Fruit fly (Drosophila melanogaster) whole organism, embryonic: ENCODE measurements around the gene Spt7.

Source experiments
- B-H2 ChIP-seq: fragments of 200-800 bp; sonication (Bioruptor generic); optimal IDR thresholded peaks from 2 replicates; lab custom pipeline; 2018; ENCODE audit warnings: missing biosample characterization, mild to moderate bottlenecking, missing genetic modification characterization
- CG10431 ChIP-seq: fragments of 200-800 bp; sonication (Bioruptor generic); optimal IDR thresholded peaks from 3 replicates; lab custom pipeline; 2018; ENCODE audit warnings: missing biosample characterization, mild to moderate bottlenecking, missing genetic modification characterization
- CG11247 ChIP-seq: fragments of 200-800 bp; sonication (Bioruptor generic); IDR thresholded peaks from 2 replicates; pipeline ENCODE4 v1.3.6; 2022; ENCODE audit warnings: missing biosample characterization, missing genetic modification characterization
- CG12744 ChIP-seq: fragments of 200-800 bp; sonication (Bioruptor generic); optimal IDR thresholded peaks from 2 replicates; lab custom pipeline; 2016; ENCODE audit warnings: missing biosample characterization, missing genetic modification characterization
- CG12942 ChIP-seq: fragments of 200-800 bp; sonication (Bioruptor generic); optimal IDR thresholded peaks from 3 replicates; lab custom pipeline; 2016; ENCODE audit warnings: missing biosample characterization, missing genetic modification characterization
- CG1603 ChIP-seq: fragments of 200-800 bp; sonication (Bioruptor generic); optimal IDR thresholded peaks from 2 replicates; lab custom pipeline; 2019; ENCODE audit warnings: missing biosample characterization, mild to moderate bottlenecking, missing genetic modification characterization, moderate library complexity
- CG17361 ChIP-seq: fragments of 200-800 bp; sonication (Bioruptor generic); IDR thresholded peaks from 3 replicates; pipeline ENCODE4 v1.3.6; 2022; ENCODE audit warnings: missing biosample characterization, missing genetic modification characterization
- CG18764 ChIP-seq: fragments of 200-800 bp; sonication (Bioruptor generic); optimal IDR thresholded peaks from 3 replicates; lab custom pipeline; 2016; ENCODE audit warnings: missing biosample characterization, missing genetic modification characterization
- CG31388 ChIP-seq: fragments of 200-800 bp; sonication (Bioruptor generic); optimal IDR thresholded peaks from 2 replicates; lab custom pipeline; 2016; ENCODE audit warnings: missing biosample characterization, missing genetic modification characterization
- CG32532 ChIP-seq: fragments of 200-800 bp; sonication (Bioruptor generic); IDR thresholded peaks from 2 replicates; pipeline ENCODE4 v1.3.6; 2022; ENCODE audit warnings: missing biosample characterization, missing genetic modification characterization
- CG3407 ChIP-seq: fragments of 200-800 bp; sonication (Bioruptor generic); optimal IDR thresholded peaks from 2 replicates; lab custom pipeline; 2018; ENCODE audit warnings: missing biosample characterization, mild to moderate bottlenecking, missing genetic modification characterization
- CG4730 ChIP-seq: fragments of 200-800 bp; sonication (Bioruptor generic); IDR thresholded peaks from 2 replicates; pipeline ENCODE4 v1.3.6; 2022; ENCODE audit warnings: missing biosample characterization, missing genetic modification characterization
- CG5180 ChIP-seq: fragments of 200-800 bp; sonication (Bioruptor generic); optimal IDR thresholded peaks from 3 replicates; lab custom pipeline; 2017; ENCODE audit warnings: missing biosample characterization, missing genetic modification characterization, mild to moderate bottlenecking, moderate library complexity, missing genetic modification reagents
- CG6175 ChIP-seq: fragments of 200-800 bp; sonication (Bioruptor generic); IDR thresholded peaks from 3 replicates; pipeline ENCODE4 v1.3.6; 2022; ENCODE audit warnings: missing biosample characterization, missing genetic modification characterization
- CG7357 ChIP-seq: fragments of 200-800 bp; sonication (Bioruptor generic); IDR thresholded peaks from 3 replicates; pipeline ENCODE4 v1.3.6; 2022; ENCODE audit warnings: missing biosample characterization, missing genetic modification characterization
- CG7987 ChIP-seq: fragments of 200-800 bp; sonication (Bioruptor generic); optimal IDR thresholded peaks from 2 replicates; lab custom pipeline; 2018; ENCODE audit warnings: missing biosample characterization, mild to moderate bottlenecking, missing genetic modification characterization, moderate library complexity
- CG8388 ChIP-seq: fragments of 200-800 bp; sonication (Bioruptor generic); optimal IDR thresholded peaks from 2 replicates; lab custom pipeline; 2019; ENCODE audit warnings: missing biosample characterization, mild to moderate bottlenecking, missing genetic modification characterization, moderate library complexity
- CG8924 ChIP-seq: fragments of 200-800 bp; optimal IDR thresholded peaks from 3 replicates; lab custom pipeline; 2019; ENCODE audit warnings: missing biosample characterization, mild to moderate bottlenecking, missing genetic modification characterization, moderate library complexity
- CG9932 ChIP-seq: fragments of 200-800 bp; sonication (Bioruptor generic); IDR thresholded peaks from 2 replicates; pipeline ENCODE4 v1.3.6; 2022; ENCODE audit warnings: missing biosample characterization, missing genetic modification characterization
- Ets97D ChIP-seq: fragments of 200-800 bp; sonication (Bioruptor generic); optimal IDR thresholded peaks from 3 replicates; lab custom pipeline; 2016; ENCODE audit warnings: missing biosample characterization, missing genetic modification characterization
- Gsc ChIP-seq: fragments of 200-800 bp; sonication (Bioruptor generic); IDR thresholded peaks from 2 replicates; pipeline ENCODE4 v1.3.6; 2022; ENCODE audit warnings: missing biosample characterization, missing genetic modification characterization
- HHEX ChIP-seq: fragments of 200-800 bp; sonication (Bioruptor generic); optimal IDR thresholded peaks from 3 replicates; lab custom pipeline; 2017; ENCODE audit warnings: missing biosample characterization, mild to moderate bottlenecking, missing genetic modification characterization, missing genetic modification reagents
- Hr39 ChIP-seq: fragments of >200 bp; optimal IDR thresholded peaks from 2 replicates; lab custom pipeline; 2017
- Mad ChIP-seq: fragments of 200-800 bp; sonication (Bioruptor generic); optimal IDR thresholded peaks from 2 replicates; lab custom pipeline; 2016; ENCODE audit warnings: missing biosample characterization, missing genetic modification characterization
- Max ChIP-seq: fragments of 200-800 bp; sonication (Bioruptor generic); optimal IDR thresholded peaks from 2 replicates; lab custom pipeline; 2016; ENCODE audit warnings: missing biosample characterization, mild to moderate bottlenecking, missing genetic modification characterization
- NC2β ChIP-seq: fragments of 200-800 bp; sonication (Bioruptor generic); optimal IDR thresholded peaks from 2 replicates; lab custom pipeline; 2016; ENCODE audit warnings: missing biosample characterization, missing genetic modification characterization
- Ptx1 ChIP-seq: fragments of 200-800 bp; sonication (Bioruptor generic); IDR thresholded peaks from 2 replicates; pipeline ENCODE4 v1.3.6; 2022; ENCODE audit warnings: missing biosample characterization, missing genetic modification characterization
- Six4 ChIP-seq: fragments of 200-800 bp; sonication (Bioruptor generic); optimal IDR thresholded peaks from 2 replicates; lab custom pipeline; 2016; ENCODE audit warnings: missing biosample characterization, missing genetic modification characterization
- Tbp ChIP-seq: fragments of >200 bp; optimal IDR thresholded peaks from 2 replicates; lab custom pipeline; 2018; ENCODE audit warnings: missing biosample characterization, missing genetic modification characterization
- cg ChIP-seq: fragments of 200-800 bp; sonication (Bioruptor generic); optimal IDR thresholded peaks from 3 replicates; lab custom pipeline; 2019; ENCODE audit warnings: missing biosample characterization, mild to moderate bottlenecking, missing genetic modification characterization, moderate library complexity
- dmrt11E ChIP-seq: fragments of 200-800 bp; sonication (Bioruptor generic); optimal IDR thresholded peaks from 3 replicates; lab custom pipeline; 2018; ENCODE audit warnings: missing biosample characterization, mild to moderate bottlenecking, missing genetic modification characterization, moderate library complexity
- ems ChIP-seq: fragments of 200-800 bp; sonication (Bioruptor generic); optimal IDR thresholded peaks from 3 replicates; lab custom pipeline; 2016; ENCODE audit warnings: missing biosample characterization, missing genetic modification characterization
- esg ChIP-seq: fragments of 200-800 bp; sonication (Bioruptor generic); conservative IDR thresholded peaks from 2 replicates; pipeline ENCODE4 v1.3.6; 2022; ENCODE audit warnings: missing biosample characterization, missing genetic modification characterization
- gcm2 ChIP-seq: fragments of 200-800 bp; sonication (Bioruptor generic); optimal IDR thresholded peaks from 2 replicates; lab custom pipeline; 2016; ENCODE audit warnings: missing biosample characterization, missing genetic modification characterization
- ham ChIP-seq: fragments of 200-800 bp; sonication (Bioruptor generic); IDR thresholded peaks from 2 replicates; pipeline ENCODE4 v1.3.6; 2022; ENCODE audit warnings: missing biosample characterization, missing genetic modification characterization
- hb ChIP-seq: fragments of 200-800 bp; sonication (Bioruptor generic); IDR thresholded peaks from 3 replicates; pipeline ENCODE4 v1.3.6; 2022; ENCODE audit warnings: missing biosample characterization, missing genetic modification characterization; ENCODE audit not compliant: partially characterized antibody
- lov ChIP-seq, 2 experiments: fragments of 200-800 bp in 1 of 2; fragments of >200 bp in 1 of 2; sonication (Bioruptor generic) in 1 of 2; IDR thresholded peaks in 1 of 2; optimal IDR thresholded peaks in 1 of 2; 2 replicates in 1 of 2; 3 replicates in 1 of 2; pipeline versions ENCODE4 v1.3.6 to Lab custom; 2017 to 2022; ENCODE audit warnings: missing biosample characterization in 1 of 2, missing genetic modification characterization in 1 of 2
- nerfin-2 ChIP-seq: fragments of 200-800 bp; sonication (Bioruptor generic); IDR thresholded peaks from 2 replicates; pipeline ENCODE4 v1.3.6; 2022; ENCODE audit warnings: missing biosample characterization, missing genetic modification characterization; ENCODE audit not compliant: partially characterized antibody
- pan ChIP-seq, 4 experiments: fragments of >200 bp in 3 of 4; fragments of 200-800 bp in 1 of 4; sonication (Bioruptor generic) in 1 of 4; optimal IDR thresholded peaks in 3 of 4; IDR thresholded peaks in 1 of 4; 2 replicates each; pipeline versions ENCODE4 v1.3.6 to Lab custom; 2017 to 2022; ENCODE audit warnings: missing biosample characterization in 2 of 4, missing genetic modification characterization in 2 of 4, mixed read lengths in 1 of 4
- pfk ChIP-seq: fragments of 200-800 bp; sonication (Bioruptor generic); optimal IDR thresholded peaks from 2 replicates; lab custom pipeline; 2018; ENCODE audit warnings: missing biosample characterization, mild to moderate bottlenecking, missing genetic modification characterization, moderate library complexity
- pnt ChIP-seq: fragments of 200-800 bp; sonication (Bioruptor generic); optimal IDR thresholded peaks from 3 replicates; lab custom pipeline; 2016; ENCODE audit warnings: missing biosample characterization, missing genetic modification characterization
- schlank ChIP-seq: fragments of 200-800 bp; sonication (Bioruptor generic); optimal IDR thresholded peaks from 2 replicates; lab custom pipeline; 2018; ENCODE audit warnings: missing biosample characterization, mild to moderate bottlenecking, missing genetic modification characterization
- slp2 ChIP-seq: fragments of 200-800 bp; sonication (Bioruptor generic); optimal IDR thresholded peaks from 2 replicates; lab custom pipeline; 2016; ENCODE audit warnings: missing biosample characterization, missing genetic modification characterization
- sob ChIP-seq: fragments of 200-800 bp; sonication (Bioruptor generic); IDR thresholded peaks from 2 replicates; pipeline ENCODE4 v1.3.6; 2022; ENCODE audit warnings: missing biosample characterization, missing genetic modification characterization
- sqz ChIP-seq: fragments of 200-800 bp; sonication (Bioruptor generic); optimal IDR thresholded peaks from 3 replicates; lab custom pipeline; 2018; ENCODE audit warnings: missing biosample characterization, mild to moderate bottlenecking, missing genetic modification characterization
- sr ChIP-seq: fragments of 200-800 bp; sonication (Bioruptor generic); IDR thresholded peaks from 3 replicates; pipeline ENCODE4 v1.3.6; 2022; ENCODE audit warnings: missing biosample characterization, missing genetic modification characterization
- sug ChIP-seq: fragments of 200-800 bp; optimal IDR thresholded peaks from 2 replicates; lab custom pipeline; 2019; ENCODE audit warnings: missing biosample characterization, mild to moderate bottlenecking, missing genetic modification characterization, moderate library complexity
- toy ChIP-seq: fragments of 200-800 bp; sonication (Bioruptor generic); IDR thresholded peaks from 2 replicates; pipeline ENCODE4 v1.3.6; 2022; ENCODE audit warnings: missing biosample characterization, missing genetic modification characterization
- tx ChIP-seq: fragments of 200-800 bp; sonication (Bioruptor generic); optimal IDR thresholded peaks from 2 replicates; lab custom pipeline; 2016; ENCODE audit warnings: missing biosample characterization, missing genetic modification characterization

Gene Spt7

DNA sequence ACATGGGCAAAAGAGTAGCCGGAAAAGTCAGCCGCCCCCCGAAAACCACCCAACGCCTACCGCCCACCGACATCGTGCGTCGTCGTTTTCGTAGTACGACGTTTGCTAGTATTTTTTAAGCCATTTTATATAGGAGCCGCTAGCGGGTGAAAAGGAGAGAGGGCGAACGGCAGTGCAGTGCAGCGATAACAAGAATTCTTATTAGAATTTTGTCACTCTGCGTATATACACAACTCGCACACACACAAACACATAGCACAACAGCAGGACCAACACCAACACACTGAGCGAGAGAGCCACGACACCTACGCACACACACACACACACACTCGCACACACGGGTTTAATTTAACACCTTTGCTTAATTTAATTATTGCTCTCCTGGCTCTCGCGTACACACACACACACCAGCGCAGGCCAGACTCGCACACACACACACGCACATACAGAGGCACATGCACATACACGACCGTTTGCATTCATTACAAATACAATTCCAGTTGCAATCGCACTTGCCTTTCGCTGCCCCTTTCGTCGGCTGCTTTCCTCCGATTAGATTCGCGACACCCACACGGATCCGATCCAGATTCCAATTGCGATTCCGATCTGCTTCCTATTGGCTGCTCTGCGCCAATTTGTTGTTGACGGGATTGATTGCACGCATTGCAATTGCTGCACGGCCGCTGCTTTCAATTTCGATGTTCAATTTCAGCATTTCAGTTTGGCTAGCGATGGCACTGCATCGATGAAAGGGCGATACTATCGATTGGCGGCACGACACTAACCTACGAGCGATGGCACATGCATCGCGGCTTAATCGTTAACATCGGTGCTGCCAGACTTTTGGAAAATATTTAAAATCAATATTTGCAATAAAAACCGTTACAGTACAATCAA is 23.2 kb upstream of the Spt7 start, which contains the start of gene Socs16D (continued):
- peak; percentile 85 for TF ChIP-seq CG1603 (tag; lab: Kevin White, UChicago)
- TF ChIP-seq gcm2 (GFP tag; lab: Kevin White, UChicago): no peak
- TF ChIP-seq Tbp (GFP tag; lab: Kevin White, UChicago): no peak
- TF ChIP-seq pfk (GFP tag; lab: Kevin White, UChicago): peak; percentile 39
- TF ChIP-seq Ets97D: peak; percentile 88
- peak; percentile 93 for TF ChIP-seq nerfin-2 (GFP tag; lab: Robert Waterston, UW)
- TF ChIP-seq CG7357: no peak
- TF ChIP-seq sr (GFP tag; lab: Robert Waterston, UW): peak; percentile 59; the same call in 1 of the 3 replicates
- peak; percentile 100 for TF ChIP-seq cg (GFP tag; lab: Kevin White, UChicago)
- peak; percentile 12 for TF ChIP-seq pnt (GFP tag; lab: Kevin White, UChicago)
- peak; percentile 77 for TF ChIP-seq B-H2 (GFP tag; lab: Kevin White, UChicago)
- peak; percentile 17 for TF ChIP-seq ems (GFP tag; lab: Kevin White, UChicago)
- TF ChIP-seq esg: no peak
- TF ChIP-seq CG10431 (GFP tag; lab: Kevin White, UChicago): no peak
- no peak for TF ChIP-seq toy (GFP tag; lab: Robert Waterston, UW)
- TF ChIP-seq CG6175: 0 out of 3 replicates have a peak, but pooled peaks have one; percentile 31
- no peak for TF ChIP-seq CG18764 (GFP tag; lab: Kevin White, UChicago)
- TF ChIP-seq sqz (GFP tag; lab: Kevin White, UChicago): no peak
- TF ChIP-seq pan (optimal IDR thresholded peaks at IDR 0.05; lab: Kevin White, UChicago): no peak
- peak in 1 of 2 experiments; percentile 29 for TF ChIP-seq pan (GFP tag; optimal IDR thresholded peaks at IDR 0.05 in 1 of 2, IDR thresholded peaks at IDR 0.05 in 1 of 2)
- TF ChIP-seq lov (optimal IDR thresholded peaks at IDR 0.05; lab: Kevin White, UChicago): no peak
- no peak for TF ChIP-seq lov (GFP tag; IDR thresholded peaks at IDR 0.05; lab: Robert Waterston, UW)
- TF ChIP-seq CG3407 (GFP tag; lab: Kevin White, UChicago): peak; percentile 2
- TF ChIP-seq slp2 (GFP tag; lab: Kevin White, UChicago): no peak
- TF ChIP-seq NC2β (GFP tag; lab: Kevin White, UChicago): peak; percentile 44
- TF ChIP-seq Hr39: no peak
- TF ChIP-seq CG12744 (GFP tag; lab: Kevin White, UChicago): peak; percentile 1
- TF ChIP-seq CG4730 (GFP tag; lab: Robert Waterston, UW): no peak
- no peak for TF ChIP-seq Six4 (GFP tag; lab: Kevin White, UChicago)
- peak; percentile 35; the same call in 1 of the 2 replicates for TF ChIP-seq Ptx1 (GFP tag; lab: Robert Waterston, UW)
- TF ChIP-seq sob (GFP tag; lab: Robert Waterston, UW): peak; percentile 69
- peak; percentile 32 for TF ChIP-seq Mad (GFP tag; lab: Kevin White, UChicago)
- no peak for TF ChIP-seq CG5180 (GFP tag; lab: Kevin White, UChicago)
- TF ChIP-seq CG12942 (GFP tag; lab: Kevin White, UChicago): peak; percentile 8
- TF ChIP-seq CG32532 (GFP tag; lab: Robert Waterston, UW): peak; percentile 45; the same call in 1 of the 2 replicates
- peak; percentile 51 for TF ChIP-seq CG8924 (tag; lab: Kevin White, UChicago)
- no peak for TF ChIP-seq CG11247 (GFP tag; lab: Robert Waterston, UW)
- no peak for TF ChIP-seq ham (GFP tag; lab: Robert Waterston, UW)
- TF ChIP-seq CG8388: no peak
- peak; percentile 83 for TF ChIP-seq CG9932 (GFP tag; lab: Robert Waterston, UW)
- TF ChIP-seq dmrt11E (tag; lab: Kevin White, UChicago): no peak
- TF ChIP-seq CG31388 (GFP tag; lab: Kevin White, UChicago): no peak
- TF ChIP-seq sug (tag; lab: Kevin White, UChicago): peak; percentile 48
- peak; percentile 34 for TF ChIP-seq Max (GFP tag; lab: Kevin White, UChicago)
- TF ChIP-seq Gsc (GFP tag; lab: Robert Waterston, UW): no peak
- TF ChIP-seq hb (GFP tag; lab: Robert Waterston, UW): peak; percentile 97
- TF ChIP-seq schlank (tag; lab: Kevin White, UChicago): no peak
- TF ChIP-seq CG7987: peak; percentile 45
- no peak for TF ChIP-seq CG17361 (GFP tag; lab: Robert Waterston, UW)
- TF ChIP-seq HHEX: no peak
- no peak for TF ChIP-seq tx (GFP tag; lab: Kevin White, UChicago)
